Fruit fly (Drosophila melanogaster): ENCODE data around the gene rumi.

DNA sequence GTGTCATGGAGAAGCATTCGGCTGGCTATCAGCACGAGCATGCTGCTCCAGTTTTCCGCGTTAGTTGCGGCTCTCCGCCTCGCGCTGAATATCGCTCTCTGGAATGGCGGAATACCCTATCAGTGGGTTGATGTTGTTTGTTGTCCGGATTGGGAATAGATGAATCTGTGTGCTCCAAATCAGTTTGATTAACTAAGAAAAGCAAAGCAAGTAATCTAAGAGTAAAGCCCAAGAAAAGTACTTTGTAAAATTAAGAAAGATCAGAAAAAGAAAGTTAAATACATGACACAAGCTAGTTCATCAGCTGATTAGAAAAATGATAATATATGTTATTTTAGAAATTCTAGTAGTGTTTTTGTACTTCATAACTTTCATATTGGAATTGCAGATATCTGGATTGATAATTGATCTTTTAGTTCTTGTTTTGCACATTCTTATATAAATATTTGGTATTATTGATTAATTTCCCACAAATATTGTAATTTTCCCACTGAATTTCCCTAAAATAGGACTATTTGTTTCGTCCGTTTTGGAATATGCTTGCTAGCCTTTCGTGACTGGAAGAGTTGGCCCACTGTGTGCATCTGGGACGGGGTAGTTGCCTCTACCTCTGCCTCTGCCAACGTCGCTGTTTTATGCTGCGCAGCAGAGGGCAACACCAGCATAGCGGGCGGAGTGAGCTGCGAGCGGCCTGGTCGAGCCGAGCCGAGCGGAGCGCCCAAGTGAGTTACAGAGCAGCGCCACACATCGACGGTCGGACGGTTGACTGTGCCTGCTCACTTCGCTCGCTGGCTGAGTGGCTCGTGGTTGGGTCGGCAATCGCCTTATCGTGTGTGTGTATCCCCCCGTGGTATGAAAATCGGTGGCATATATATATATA is 3.7 kb upstream of the rumi start:
- TF ChIP-seq pan (optimal IDR thresholded peaks at IDR 0.05): no peak
- no peak for TF ChIP-seq psq (optimal IDR thresholded peaks at IDR 0.05)
- peak; percentile 61 for TF ChIP-seq Dll (optimal IDR thresholded peaks at IDR 0.05)

Data from whole organism.